Worm (Caenorhabditis elegans) whole organism, L1 larva: ENCODE measurements around the gene exc-5.

Experiments used
- C04F5.9 ChIP-seq: sonication (generic microtip); optimal IDR thresholded peaks from 2 replicates; lab custom pipeline; 2016; ENCODE audit warnings: missing genetic modification characterization, missing compliant biosample characterization
- C16A3.4 ChIP-seq: fragments of 150-350 bp; optimal IDR thresholded peaks from 2 replicates; lab custom pipeline; 2014; ENCODE audit warnings: missing biosample characterization, missing genetic modification characterization
- F16B12.6 ChIP-seq: fragments of 150-350 bp; optimal IDR thresholded peaks from 2 replicates; lab custom pipeline; 2014; ENCODE audit warnings: missing biosample characterization, missing genetic modification characterization
- Y116A8C.19 ChIP-seq: sonication (generic microtip); optimal IDR thresholded peaks from 2 replicates; lab custom pipeline; 2016; ENCODE audit warnings: missing compliant biosample characterization, missing genetic modification characterization, borderline replicate concordance
- aha-1 ChIP-seq: fragments of 150-350 bp; optimal IDR thresholded peaks from 2 replicates; lab custom pipeline; 2014; ENCODE audit warnings: missing biosample characterization, missing genetic modification characterization
- alr-1 ChIP-seq: fragments of 200-800 bp; sonication (Bioruptor generic); optimal IDR thresholded peaks from 2 replicates; lab custom pipeline; 2018; ENCODE audit warnings: borderline replicate concordance, mild to moderate bottlenecking, missing genetic modification characterization, missing compliant biosample characterization
- ama-1 ChIP-seq: fragments of 150-350 bp; optimal IDR thresholded peaks from 2 replicates; lab custom pipeline; 2014
- blmp-1 ChIP-seq: fragments of 150-350 bp; optimal IDR thresholded peaks from 2 replicates; lab custom pipeline; 2014; ENCODE audit warnings: missing biosample characterization, missing genetic modification characterization
- ceh-90 ChIP-seq: sonication (generic microtip); optimal IDR thresholded peaks from 2 replicates; lab custom pipeline; 2016; ENCODE audit warnings: missing genetic modification characterization, missing compliant biosample characterization
- ces-1 ChIP-seq: fragments of 150-350 bp; optimal IDR thresholded peaks from 2 replicates; lab custom pipeline; 2014; ENCODE audit warnings: missing biosample characterization, missing genetic modification reagents, missing genetic modification characterization
- dpl-1 ChIP-seq, 3 experiments: fragments of 150-350 bp in 2 of 3; sonication (generic microtip) in 1 of 3; optimal IDR thresholded peaks; 2 replicates each; lab custom pipeline; 2014 to 2017; ENCODE audit warnings: missing biosample characterization in 3 of 3, missing genetic modification characterization in 3 of 3, missing genetic modification reagents in 3 of 3
- dsc-1 ChIP-seq: sonication (generic microtip); optimal IDR thresholded peaks from 2 replicates; lab custom pipeline; 2016; ENCODE audit warnings: mild to moderate bottlenecking, missing genetic modification characterization, missing compliant biosample characterization
- efl-3 ChIP-seq: fragments of 200-800 bp; sonication (Bioruptor generic); optimal IDR thresholded peaks from 2 replicates; lab custom pipeline; 2018; ENCODE audit warnings: mild to moderate bottlenecking, missing genetic modification characterization, missing compliant biosample characterization
- egl-13 ChIP-seq: sonication (generic microtip); optimal IDR thresholded peaks from 2 replicates; lab custom pipeline; 2016; ENCODE audit warnings: missing genotype, missing genetic modification reagents, missing genetic modification characterization, missing compliant biosample characterization
- egl-27 ChIP-seq, 2 experiments: fragments of 150-350 bp in 1 of 2; sonication (generic microtip); optimal IDR thresholded peaks; 3 replicates each; lab custom pipeline; 2017 to 2018; ENCODE audit warnings: missing biosample characterization in 2 of 2, missing genetic modification characterization in 2 of 2, missing genetic modification reagents in 2 of 2
- elt-2 ChIP-seq: sonication (generic microtip); optimal IDR thresholded peaks from 2 replicates; lab custom pipeline; 2016; ENCODE audit warnings: missing genetic modification characterization, mild to moderate bottlenecking, inconsistent platforms, missing compliant biosample characterization, missing genetic modification reagents
- ets-5 ChIP-seq: fragments of 200-800 bp; sonication (Bioruptor generic); IDR thresholded peaks from 2 replicates; pipeline ENCODE4 v1.3.6; 2022; ENCODE audit warnings: missing genetic modification characterization, missing compliant biosample characterization
- fkh-10 ChIP-seq: sonication (generic microtip); optimal IDR thresholded peaks from 2 replicates; lab custom pipeline; 2017; ENCODE audit warnings: missing biosample characterization, missing genetic modification reagents, missing genetic modification characterization
- fkh-4 ChIP-seq: sonication (generic microtip); optimal IDR thresholded peaks from 2 replicates; lab custom pipeline; 2016; ENCODE audit warnings: missing compliant biosample characterization, missing genetic modification characterization, borderline replicate concordance
- hlh-4 ChIP-seq: sonication (generic microtip); optimal IDR thresholded peaks from 2 replicates; lab custom pipeline; 2016; ENCODE audit warnings: mild to moderate bottlenecking, missing genetic modification characterization, missing compliant biosample characterization
- hpl-2 ChIP-seq: fragments of 150-350 bp; optimal IDR thresholded peaks from 2 replicates; lab custom pipeline; 2014; ENCODE audit warnings: missing biosample characterization, missing genetic modification reagents, missing genetic modification characterization
- jun-1 ChIP-seq: fragments of 150-350 bp; optimal IDR thresholded peaks from 2 replicates; lab custom pipeline; 2014; ENCODE audit warnings: missing biosample characterization, missing genetic modification reagents, missing genetic modification characterization
- lin-15B ChIP-seq: fragments of 150-350 bp; sonication (generic microtip); optimal IDR thresholded peaks from 3 replicates; lab custom pipeline; 2014; ENCODE audit warnings: missing biosample characterization, missing genetic modification characterization
- lin-35 ChIP-seq, 2 experiments: fragments of 150-350 bp; optimal IDR thresholded peaks; 2 replicates each; lab custom pipeline; 2014; ENCODE audit warnings: missing biosample characterization in 2 of 2, missing genetic modification characterization in 2 of 2, missing genetic modification reagents in 2 of 2
- lin-39 ChIP-seq: fragments of 150-350 bp; optimal IDR thresholded peaks from 2 replicates; lab custom pipeline; 2014; ENCODE audit warnings: missing biosample characterization, missing genetic modification reagents, missing genetic modification characterization
- lsy-2 ChIP-seq, 2 experiments: fragments of 150-350 bp; optimal IDR thresholded peaks; 2 replicates each; lab custom pipeline; 2014; ENCODE audit warnings: missing biosample characterization in 2 of 2, missing genetic modification characterization in 2 of 2
- mab-9 ChIP-seq: fragments of 200-800 bp; sonication (Bioruptor generic); IDR thresholded peaks from 2 replicates; pipeline ENCODE4 v1.3.6; 2022; ENCODE audit warnings: missing genetic modification reagents, missing genetic modification characterization, missing compliant biosample characterization
- mdl-1 ChIP-seq, 2 experiments: fragments of 150-350 bp; optimal IDR thresholded peaks; 2 replicates each; lab custom pipeline; 2014 to 2017; ENCODE audit warnings: missing biosample characterization in 2 of 2, missing genetic modification characterization in 2 of 2, inconsistent platforms in 1 of 2
- mep-1 ChIP-seq: fragments of 150-350 bp; optimal IDR thresholded peaks from 2 replicates; lab custom pipeline; 2014; ENCODE audit warnings: missing biosample characterization, missing genetic modification characterization
- nhr-11 ChIP-seq: fragments of 150-350 bp; optimal IDR thresholded peaks from 2 replicates; lab custom pipeline; 2014; ENCODE audit warnings: missing biosample characterization, missing genetic modification characterization
- nhr-19 ChIP-seq: fragments of 200-800 bp; sonication (Bioruptor generic); conservative IDR thresholded peaks from 2 replicates; pipeline ENCODE4 v1.3.6; 2022; ENCODE audit warnings: missing genetic modification characterization, missing compliant biosample characterization
- nhr-20 ChIP-seq: sonication (generic microtip); optimal IDR thresholded peaks from 2 replicates; lab custom pipeline; 2016; ENCODE audit warnings: mild to moderate bottlenecking, missing genetic modification characterization, missing compliant biosample characterization
- nhr-237 ChIP-seq: fragments of 150-350 bp; optimal IDR thresholded peaks from 2 replicates; lab custom pipeline; 2014; ENCODE audit warnings: missing biosample characterization, missing genetic modification characterization
- nhr-28 ChIP-seq: fragments of 150-350 bp; optimal IDR thresholded peaks from 2 replicates; lab custom pipeline; 2014; ENCODE audit warnings: missing biosample characterization, missing genetic modification characterization
- nhr-71 ChIP-seq: sonication (generic microtip); optimal IDR thresholded peaks from 2 replicates; lab custom pipeline; 2016; ENCODE audit warnings: mild to moderate bottlenecking, missing genetic modification characterization, moderate library complexity, missing compliant biosample characterization
- nhr-76 ChIP-seq: sonication (generic microtip); optimal IDR thresholded peaks from 2 replicates; lab custom pipeline; 2017; ENCODE audit warnings: missing biosample characterization, missing genetic modification characterization
- nhr-77 ChIP-seq: fragments of 150-350 bp; optimal IDR thresholded peaks from 2 replicates; lab custom pipeline; 2014; ENCODE audit warnings: missing biosample characterization, missing genetic modification characterization
- nhr-85 ChIP-seq: sonication (generic microtip); peaks from one replicate; lab custom pipeline; 2016; ENCODE audit warnings: missing genetic modification characterization, inconsistent platforms, missing compliant biosample characterization
- pag-3 ChIP-seq: sonication (generic microtip); optimal IDR thresholded peaks from 2 replicates; lab custom pipeline; 2017; ENCODE audit warnings: missing genetic modification characterization, mild to moderate bottlenecking, missing compliant biosample characterization, antibody characterized with exemption, borderline replicate concordance; ENCODE audit not compliant: insufficient read depth
- rnt-1 ChIP-seq: sonication (generic microtip); optimal IDR thresholded peaks from 2 replicates; lab custom pipeline; 2016; ENCODE audit warnings: mild to moderate bottlenecking, missing genetic modification characterization, moderate library complexity, missing compliant biosample characterization
- snpc-4 ChIP-seq: fragments of 150-350 bp; optimal IDR thresholded peaks from 2 replicates; lab custom pipeline; 2014; ENCODE audit warnings: missing biosample characterization, missing genetic modification characterization
- sox-4 ChIP-seq: sonication (generic microtip); optimal IDR thresholded peaks from 2 replicates; lab custom pipeline; 2016; ENCODE audit warnings: missing genetic modification characterization, missing compliant biosample characterization
- sptf-1 ChIP-seq: fragments of 150-350 bp; optimal IDR thresholded peaks from 2 replicates; lab custom pipeline; 2014; ENCODE audit warnings: missing biosample characterization, missing genetic modification characterization
- sup-37 ChIP-seq: fragments of 200-800 bp; sonication (Bioruptor generic); optimal IDR thresholded peaks from 2 replicates; lab custom pipeline; 2018; ENCODE audit warnings: mild to moderate bottlenecking, missing genetic modification characterization, missing compliant biosample characterization
- swsn-7 ChIP-seq: sonication (generic microtip); optimal IDR thresholded peaks from 2 replicates; lab custom pipeline; 2016; ENCODE audit warnings: missing genetic modification characterization, missing compliant biosample characterization
- tlp-1 ChIP-seq: fragments of 150-350 bp; optimal IDR thresholded peaks from 2 replicates; lab custom pipeline; 2014; ENCODE audit warnings: missing biosample characterization, missing genetic modification characterization
- unc-30 ChIP-seq: sonication (generic microtip); optimal IDR thresholded peaks from 2 replicates; lab custom pipeline; 2017; ENCODE audit warnings: missing biosample characterization, missing genetic modification characterization
- unc-62 ChIP-seq: fragments of 150-350 bp; optimal IDR thresholded peaks from 2 replicates; lab custom pipeline; 2014; ENCODE audit warnings: missing biosample characterization, missing genetic modification reagents, missing genetic modification characterization
- unc-86 ChIP-seq: sonication (generic microtip); optimal IDR thresholded peaks from 2 replicates; lab custom pipeline; 2016; ENCODE audit warnings: missing genetic modification characterization, missing compliant biosample characterization
- vab-15 ChIP-seq: sonication (generic microtip); optimal IDR thresholded peaks from 2 replicates; lab custom pipeline; 2017; ENCODE audit warnings: missing genotype, mild to moderate bottlenecking, missing genetic modification characterization, missing compliant biosample characterization
- xbp-1 ChIP-seq: sonication (generic microtip); optimal IDR thresholded peaks from 2 replicates; lab custom pipeline; 2016; ENCODE audit warnings: missing genetic modification characterization, missing compliant biosample characterization
- zag-1 ChIP-seq: fragments of 150-350 bp; optimal IDR thresholded peaks from 2 replicates; lab custom pipeline; 2014; ENCODE audit warnings: missing biosample characterization, missing genetic modification characterization
- zip-4 ChIP-seq: fragments of 200-800 bp; sonication (Bioruptor generic); optimal IDR thresholded peaks from 2 replicates; lab custom pipeline; 2018; ENCODE audit warnings: mild to moderate bottlenecking, missing genetic modification characterization, moderate library complexity, missing compliant biosample characterization
- ztf-4 ChIP-seq: fragments of 150-350 bp; optimal IDR thresholded peaks from 2 replicates; lab custom pipeline; 2014; ENCODE audit warnings: missing biosample characterization, missing genetic modification characterization

Gene exc-5

DNA sequence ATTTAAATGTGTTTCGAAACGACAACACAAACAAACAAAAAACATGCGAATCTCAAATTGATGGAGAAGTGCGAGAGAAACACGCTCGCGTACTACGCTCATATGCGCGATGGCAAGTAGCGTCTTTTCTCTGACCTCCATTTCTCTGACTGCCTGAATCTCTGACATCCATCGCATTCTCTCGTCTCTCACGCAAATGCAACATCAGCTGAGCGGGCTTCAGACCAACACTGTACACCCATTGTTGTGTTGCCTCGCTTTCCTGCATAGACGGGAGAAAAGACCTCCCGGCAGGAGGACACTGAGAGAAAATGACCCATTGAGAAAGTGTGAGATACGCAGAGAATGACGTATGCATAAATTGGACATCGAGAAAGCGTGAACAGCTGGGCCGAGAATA is 31.3 kb downstream of the exc-5 start (continued):
- TF ChIP-seq fkh-10 (GFP tag; lab: Kevin White, UChicago) (no peak), dsc-1 (peak; percentile 27), lsy-2 (tag; optimal IDR thresholded peaks at IDR 0.05; lab: Kevin White, UChicago) (peak; percentile 71 to 83), jun-1 (tag; lab: Kevin White, UChicago) (peak; percentile 75), Y116A8C.19 (tag; lab: Kevin White, UChicago) (no peak), C16A3.4 (tag; lab: Kevin White, UChicago) (peak; percentile 83), unc-62 (GFP tag; lab: Kevin White, UChicago) (no peak), nhr-76 (no peak), dpl-1 (GFP tag; optimal IDR thresholded peaks at IDR 0.05; lab: Kevin White, UChicago) (peak; percentile 40 to 59 (median 53)), alr-1 (tag; lab: Kevin White, UChicago) (no peak), mab-9 (GFP tag; lab: Robert Waterston, UW) (no peak), nhr-20 (tag; lab: Kevin White, UChicago) (peak; percentile 81), hlh-4 (tag; lab: Kevin White, UChicago) (no peak), sup-37 (GFP tag; lab: Kevin White, UChicago) (no peak), aha-1 (no peak), lin-15B (tag; lab: Kevin White, UChicago) (no peak), ztf-4 (tag; lab: Kevin White, UChicago) (peak; percentile 47), nhr-11 (tag; lab: Kevin White, UChicago) (no peak), C04F5.9 (no peak), zag-1 (no peak), lin-39 (no peak), mep-1 (peak; percentile 80), ama-1 (lab: Kevin White, UChicago) (no peak), nhr-85 (tag; lab: Kevin White, UChicago) (peak; percentile 99), zip-4 (no peak), xbp-1 (tag; lab: Kevin White, UChicago) (peak; percentile 61), swsn-7 (tag; lab: Kevin White, UChicago) (peak; percentile 56), elt-2 (tag; lab: Kevin White, UChicago) (peak; percentile 43), efl-3 (no peak), nhr-28 (tag; lab: Kevin White, UChicago) (no peak), lin-35 (GFP tag; optimal IDR thresholded peaks at IDR 0.05; lab: Kevin White, UChicago) (peak; percentile 52 to 83), nhr-19 (GFP tag; lab: Robert Waterston, UW) (peak; percentile 62), unc-86 (tag; lab: Kevin White, UChicago) (peak; percentile 49), egl-13 (tag; lab: Kevin White, UChicago) (no peak), ceh-90 (tag; lab: Kevin White, UChicago) (no peak), pag-3 (tag; lab: Kevin White, UChicago) (peak; percentile 78), sptf-1 (tag; lab: Kevin White, UChicago) (no peak), egl-27 (tag; optimal IDR thresholded peaks at IDR 0.05; lab: Kevin White, UChicago) (peak; percentile 28 to 56), nhr-237 (tag; lab: Kevin White, UChicago) (peak; percentile 32), mdl-1 (tag; optimal IDR thresholded peaks at IDR 0.05; lab: Kevin White, UChicago) (peak in 1 of 2 experiments; percentile 85), F16B12.6 (tag; lab: Kevin White, UChicago) (no peak), tlp-1 (tag; lab: Kevin White, UChicago) (no peak), ets-5 (GFP tag; lab: Robert Waterston, UW) (no peak), snpc-4 (tag; lab: Kevin White, UChicago) (peak; percentile 23), ces-1 (no peak), fkh-4 (no peak), nhr-71 (tag; lab: Kevin White, UChicago) (peak; percentile 86), hpl-2 (GFP tag; lab: Kevin White, UChicago) (peak; percentile 46), sox-4 (no peak), blmp-1 (tag; lab: Kevin White, UChicago) (peak; percentile 95), vab-15 (tag; lab: Kevin White, UChicago) (no peak), unc-30 (tag; lab: Kevin White, UChicago) (no peak), rnt-1 (tag; lab: Kevin White, UChicago) (peak; percentile 62), nhr-77 (tag; lab: Kevin White, UChicago) (peak; percentile 75)
